Worm (Caenorhabditis elegans): ENCODE data around the gene K09H11.4.

ce11 chrV:5701106-5701505 lies 25.3 kb downstream of the K09H11.4 start:
- no peak for TF ChIP-seq tbx-2 (tag; optimal IDR thresholded peaks at IDR 0.05)
- no peak for TF ChIP-seq ttx-3 (tag; optimal IDR thresholded peaks at IDR 0.05)
- TF ChIP-seq lin-11 (tag; optimal IDR thresholded peaks at IDR 0.05), result no peak
- TF ChIP-seq syd-9 (tag; optimal IDR thresholded peaks at IDR 0.05), result no peak
- no peak for TF ChIP-seq pqm-1 (tag; optimal IDR thresholded peaks at IDR 0.05)
- TF ChIP-seq pax-1 (tag; optimal IDR thresholded peaks at IDR 0.05), result no peak
- TF ChIP-seq sox-2 (GFP tag; IDR thresholded peaks at IDR 0.05), result no peak
- no peak for TF ChIP-seq ceh-14 (tag; optimal IDR thresholded peaks at IDR 0.05)
- TF ChIP-seq pha-4 (tag; optimal IDR thresholded peaks at IDR 0.05), result no peak

Data from whole organism, late embryonic.